Fruit fly (Drosophila melanogaster) Kc167 (cell line): ENCODE measurements around the gene Uros2.

Source experiments
- Myc ChIP-seq: fragments of >200 bp; optimal IDR thresholded peaks from 2 replicates; lab custom pipeline; 2017; ENCODE audit warnings: missing external identifiers
- Sin3A ChIP-seq: fragments of >200 bp; optimal IDR thresholded peaks from 2 replicates; lab custom pipeline; 2018; ENCODE audit warnings: missing external identifiers
- h ChIP-seq: fragments of >200 bp; optimal IDR thresholded peaks from 3 replicates; lab custom pipeline; 2018; ENCODE audit warnings: missing external identifiers
- insv ChIP-seq: fragments of >200 bp; optimal IDR thresholded peaks from 3 replicates; lab custom pipeline; 2018; ENCODE audit warnings: missing external identifiers
- psq ChIP-seq: fragments of >200 bp; optimal IDR thresholded peaks from 2 replicates; lab custom pipeline; 2017; ENCODE audit warnings: missing external identifiers
- ttk ChIP-seq: sonication (Bioruptor generic); optimal IDR thresholded peaks from 2 replicates; lab custom pipeline; 2017; ENCODE audit warnings: missing external identifiers

- TF ChIP-seq Myc (lab: Kevin White, UChicago) (no peak), psq (lab: Kevin White, UChicago) (no peak), Sin3A (lab: Kevin White, UChicago) (no peak), ttk (lab: Kevin White, UChicago) (no peak), h (lab: Kevin White, UChicago) (no peak), insv (lab: Kevin White, UChicago) (no peak)
These were observed 25.5 kb upstream of the Uros2 start, which contains the start of gene CG12784 for dm6 chr3R:15762815-15763214.
